Fruit fly (Drosophila melanogaster) whole organism, embryonic: ENCODE data around the gene CG8372.

Source experiments
- Bteb2 ChIP-seq: fragments of 200-800 bp; sonication (Bioruptor generic); optimal IDR thresholded peaks from 2 replicates; lab custom pipeline; 2016; ENCODE audit warnings: missing biosample characterization, missing genetic modification characterization
- CG10431 ChIP-seq: fragments of 200-800 bp; sonication (Bioruptor generic); optimal IDR thresholded peaks from 3 replicates; lab custom pipeline; 2018; ENCODE audit warnings: missing biosample characterization, mild to moderate bottlenecking, missing genetic modification characterization
- CG11085 ChIP-seq: fragments of 200-800 bp; sonication (Bioruptor generic); IDR thresholded peaks from 2 replicates; pipeline ENCODE4 v1.3.6; 2022; ENCODE audit warnings: missing biosample characterization, missing genetic modification characterization
- CG14710 ChIP-seq: fragments of 200-800 bp; sonication (Bioruptor generic); optimal IDR thresholded peaks from 3 replicates; lab custom pipeline; 2019; ENCODE audit warnings: missing biosample characterization, mild to moderate bottlenecking, missing genetic modification characterization, moderate library complexity
- CG17359 ChIP-seq: fragments of 200-800 bp; sonication (Bioruptor generic); optimal IDR thresholded peaks from 3 replicates; lab custom pipeline; 2018; ENCODE audit warnings: missing biosample characterization, mild to moderate bottlenecking, missing genetic modification characterization, moderate library complexity
- CG18011 ChIP-seq: fragments of 200-800 bp; sonication (Bioruptor generic); optimal IDR thresholded peaks from 2 replicates; lab custom pipeline; 2017; ENCODE audit warnings: missing biosample characterization, missing genetic modification characterization, mild to moderate bottlenecking, moderate library complexity, missing genotype
- CG18599 ChIP-seq: fragments of 200-800 bp; sonication (Bioruptor generic); optimal IDR thresholded peaks from 3 replicates; lab custom pipeline; 2017; ENCODE audit warnings: missing biosample characterization, missing genetic modification characterization, mild to moderate bottlenecking, moderate library complexity, missing genetic modification reagents
- CG2889 ChIP-seq: fragments of 200-800 bp; sonication (Bioruptor generic); IDR thresholded peaks from 3 replicates; pipeline ENCODE4 v1.3.6; 2022; ENCODE audit warnings: missing biosample characterization, missing genetic modification characterization
- CG30431 ChIP-seq: fragments of 200-800 bp; sonication (Bioruptor generic); optimal IDR thresholded peaks from 2 replicates; lab custom pipeline; 2017; ENCODE audit warnings: missing biosample characterization, missing genetic modification characterization
- CG31365 ChIP-seq: fragments of 200-800 bp; sonication (Bioruptor generic); optimal IDR thresholded peaks from 2 replicates; lab custom pipeline; 2018; ENCODE audit warnings: missing biosample characterization, mild to moderate bottlenecking, missing genetic modification characterization
- CG32767 ChIP-seq: fragments of 200-800 bp; sonication (Bioruptor generic); IDR thresholded peaks from 2 replicates; pipeline ENCODE4 v1.3.6; 2022; ENCODE audit warnings: missing biosample characterization, missing genetic modification characterization
- CG33213 ChIP-seq: fragments of 200-800 bp; sonication (Bioruptor generic); optimal IDR thresholded peaks from 3 replicates; lab custom pipeline; 2016; ENCODE audit warnings: missing biosample characterization, missing genetic modification characterization
- CG4730 ChIP-seq: fragments of 200-800 bp; sonication (Bioruptor generic); IDR thresholded peaks from 2 replicates; pipeline ENCODE4 v1.3.6; 2022; ENCODE audit warnings: missing biosample characterization, missing genetic modification characterization
- CG6791 ChIP-seq: fragments of 200-800 bp; sonication (Bioruptor generic); IDR thresholded peaks from 3 replicates; pipeline ENCODE4 v1.3.6; 2022; ENCODE audit warnings: missing biosample characterization, missing genetic modification characterization; ENCODE audit not compliant: partially characterized antibody
- CG9215 ChIP-seq: fragments of 200-800 bp; sonication (Bioruptor generic); IDR thresholded peaks from 2 replicates; pipeline ENCODE4 v1.3.6; 2022; ENCODE audit warnings: missing biosample characterization, missing genetic modification characterization
- Dad ChIP-seq: fragments of 200-800 bp; sonication (Bioruptor generic); optimal IDR thresholded peaks from 3 replicates; lab custom pipeline; 2016; ENCODE audit warnings: missing biosample characterization, missing genetic modification characterization
- Dbx ChIP-seq: fragments of 200-800 bp; sonication (Bioruptor generic); IDR thresholded peaks from 3 replicates; pipeline ENCODE4 v1.3.6; 2022; ENCODE audit warnings: missing biosample characterization, missing genetic modification characterization
- Dref ChIP-seq: fragments of 200-800 bp; sonication (Bioruptor generic); IDR thresholded peaks from 2 replicates; pipeline ENCODE4 v1.3.6; 2022; ENCODE audit warnings: missing biosample characterization, missing genetic modification characterization
- GATAe ChIP-seq: fragments of 200-800 bp; sonication (Bioruptor generic); conservative IDR thresholded peaks from 2 replicates; pipeline ENCODE4 v1.3.6; 2022; ENCODE audit warnings: missing biosample characterization, missing genetic modification characterization
- Kr ChIP-seq: fragments of 200-800 bp; sonication (Bioruptor generic); optimal IDR thresholded peaks from 2 replicates; lab custom pipeline; 2017; ENCODE audit warnings: missing biosample characterization, mild to moderate bottlenecking, missing genetic modification characterization
- Lpt ChIP-seq: fragments of >200 bp; optimal IDR thresholded peaks from 2 replicates; lab custom pipeline; 2018; ENCODE audit warnings: missing biosample characterization, missing genetic modification characterization
- MBD-R2 ChIP-seq: fragments of 200-800 bp; sonication (Bioruptor generic); IDR thresholded peaks from 2 replicates; pipeline ENCODE4 v1.3.6; 2022; ENCODE audit warnings: missing biosample characterization, missing genetic modification characterization
- MTF-1 ChIP-seq: fragments of 200-800 bp; sonication (Bioruptor generic); optimal IDR thresholded peaks from 2 replicates; lab custom pipeline; 2018; ENCODE audit warnings: missing biosample characterization, mild to moderate bottlenecking, missing genetic modification characterization, borderline replicate concordance
- Med ChIP-seq: fragments of 200-800 bp; sonication (Bioruptor generic); peaks from one replicate; lab custom pipeline; 2016; ENCODE audit warnings: missing biosample characterization, missing genetic modification characterization, mild to moderate bottlenecking, inconsistent platforms, moderate library complexity
- Mes4 ChIP-seq: fragments of 200-800 bp; sonication (Bioruptor generic); optimal IDR thresholded peaks from 2 replicates; lab custom pipeline; 2016; ENCODE audit warnings: missing biosample characterization, missing genetic modification characterization
- Myb ChIP-seq: fragments of 200-800 bp; sonication (Bioruptor generic); optimal IDR thresholded peaks from 2 replicates; lab custom pipeline; 2016; ENCODE audit warnings: missing biosample characterization, missing genetic modification characterization
- NC2α ChIP-seq: fragments of 200-800 bp; sonication (Bioruptor generic); optimal IDR thresholded peaks from 2 replicates; lab custom pipeline; 2016; ENCODE audit warnings: missing biosample characterization, missing genetic modification characterization
- Stat92E ChIP-seq, 3 experiments: fragments of >200 bp in 2 of 3; fragments of 200-800 bp in 1 of 3; sonication (Bioruptor generic) in 1 of 3; optimal IDR thresholded peaks; 2 replicates each; lab custom pipeline; 2017 to 2019; ENCODE audit warnings: missing biosample characterization in 3 of 3, missing genetic modification characterization in 3 of 3, mild to moderate bottlenecking in 1 of 3, moderate library complexity in 1 of 3
- Xrp1 ChIP-seq: fragments of 200-800 bp; sonication (Bioruptor generic); IDR thresholded peaks from 2 replicates; pipeline ENCODE4 v1.3.6; 2022; ENCODE audit warnings: missing biosample characterization, missing genetic modification characterization
- cad ChIP-seq: fragments of >200 bp; optimal IDR thresholded peaks from 2 replicates; lab custom pipeline; 2017; ENCODE audit warnings: missing biosample characterization, missing genetic modification characterization
- chn ChIP-seq: fragments of 200-800 bp; sonication (Bioruptor generic); optimal IDR thresholded peaks from 2 replicates; lab custom pipeline; 2016; ENCODE audit warnings: missing biosample characterization, missing genetic modification characterization
- dimm ChIP-seq: fragments of 200-800 bp; sonication (Bioruptor generic); IDR thresholded peaks from 2 replicates; pipeline ENCODE4 v1.3.6; 2022; ENCODE audit warnings: missing biosample characterization, missing genetic modification characterization
- dysf ChIP-seq: fragments of 200-800 bp; sonication (Bioruptor generic); IDR thresholded peaks from 3 replicates; pipeline ENCODE4 v1.3.6; 2022; ENCODE audit warnings: missing biosample characterization, missing genetic modification characterization
- eve ChIP-seq, 2 experiments: fragments of >200 bp; optimal IDR thresholded peaks; 2 replicates each; lab custom pipeline; 2017; ENCODE audit warnings: missing biosample characterization in 2 of 2, missing genetic modification characterization in 2 of 2
- gcm ChIP-seq: fragments of 200-800 bp; sonication (Bioruptor generic); optimal IDR thresholded peaks from 2 replicates; lab custom pipeline; 2019; ENCODE audit warnings: missing biosample characterization, mild to moderate bottlenecking, missing genetic modification characterization, moderate library complexity
- gro ChIP-seq: fragments of 200-800 bp; sonication (Bioruptor generic); optimal IDR thresholded peaks from 2 replicates; lab custom pipeline; 2016; ENCODE audit warnings: missing biosample characterization, missing genetic modification characterization
- gsb ChIP-seq: fragments of 200-800 bp; sonication (Bioruptor generic); IDR thresholded peaks from 2 replicates; pipeline ENCODE4 v1.3.6; 2022; ENCODE audit warnings: missing biosample characterization, missing genetic modification characterization
- ham ChIP-seq: fragments of 200-800 bp; sonication (Bioruptor generic); IDR thresholded peaks from 2 replicates; pipeline ENCODE4 v1.3.6; 2022; ENCODE audit warnings: missing biosample characterization, missing genetic modification characterization
- hkb ChIP-seq, 2 experiments: fragments of 200-800 bp in 1 of 2; fragments of >200 bp in 1 of 2; sonication (Bioruptor generic) in 1 of 2; IDR thresholded peaks in 1 of 2; optimal IDR thresholded peaks in 1 of 2; 2 replicates each; pipeline versions ENCODE4 v1.3.6 to Lab custom; 2017 to 2022; ENCODE audit warnings: missing biosample characterization in 1 of 2, missing genetic modification characterization in 1 of 2
- hth ChIP-seq: fragments of >200 bp; optimal IDR thresholded peaks from 2 replicates; lab custom pipeline; 2017; ENCODE audit warnings: inconsistent platforms
- ind ChIP-seq: fragments of 200-800 bp; sonication (Bioruptor generic); optimal IDR thresholded peaks from 3 replicates; lab custom pipeline; 2016; ENCODE audit warnings: missing biosample characterization, missing genetic modification characterization
- ken ChIP-seq: fragments of 200-800 bp; sonication (Bioruptor generic); IDR thresholded peaks from 3 replicates; pipeline ENCODE4 v1.3.6; 2022; ENCODE audit warnings: missing biosample characterization, missing genetic modification characterization
- kni ChIP-seq: fragments of 200-800 bp; sonication (Bioruptor generic); optimal IDR thresholded peaks from 3 replicates; lab custom pipeline; 2017; ENCODE audit warnings: mild to moderate bottlenecking, missing biosample characterization, missing genetic modification reagents, missing genetic modification characterization
- lab ChIP-seq: fragments of 200-800 bp; sonication (Bioruptor generic); optimal IDR thresholded peaks from 3 replicates; lab custom pipeline; 2017; ENCODE audit warnings: missing biosample characterization, missing genetic modification characterization, mild to moderate bottlenecking, moderate library complexity, missing genetic modification reagents
- luna ChIP-seq: fragments of 200-800 bp; sonication (Bioruptor generic); optimal IDR thresholded peaks from 2 replicates; lab custom pipeline; 2016; ENCODE audit warnings: missing biosample characterization, missing genetic modification characterization
- row ChIP-seq: fragments of 200-800 bp; sonication (Bioruptor generic); IDR thresholded peaks from 3 replicates; pipeline ENCODE4 v1.3.6; 2022; ENCODE audit warnings: missing biosample characterization, missing genetic modification characterization
- so ChIP-seq: fragments of 200-800 bp; sonication (Bioruptor generic); IDR thresholded peaks from 3 replicates; pipeline ENCODE4 v1.3.6; 2022; ENCODE audit warnings: missing biosample characterization, missing genetic modification characterization
- sug ChIP-seq: fragments of 200-800 bp; optimal IDR thresholded peaks from 2 replicates; lab custom pipeline; 2019; ENCODE audit warnings: missing biosample characterization, mild to moderate bottlenecking, missing genetic modification characterization, moderate library complexity
- trem ChIP-seq: fragments of 200-800 bp; optimal IDR thresholded peaks from 3 replicates; lab custom pipeline; 2019; ENCODE audit warnings: missing biosample characterization, mild to moderate bottlenecking, missing genetic modification characterization, moderate library complexity
- wdn ChIP-seq: fragments of 200-800 bp; sonication (Bioruptor generic); IDR thresholded peaks from 2 replicates; pipeline ENCODE4 v1.3.6; 2022; ENCODE audit warnings: missing biosample characterization, missing genetic modification characterization
- zf30C ChIP-seq: fragments of 200-800 bp; sonication (Bioruptor generic); optimal IDR thresholded peaks from 3 replicates; lab custom pipeline; 2018; ENCODE audit warnings: missing biosample characterization, mild to moderate bottlenecking, missing genetic modification characterization
- zfh1 ChIP-seq: fragments of 200-800 bp; sonication (Bioruptor generic); IDR thresholded peaks from 3 replicates; pipeline ENCODE4 v1.3.6; 2022; ENCODE audit warnings: missing biosample characterization, missing genetic modification characterization

CG8372 gene

DNA sequence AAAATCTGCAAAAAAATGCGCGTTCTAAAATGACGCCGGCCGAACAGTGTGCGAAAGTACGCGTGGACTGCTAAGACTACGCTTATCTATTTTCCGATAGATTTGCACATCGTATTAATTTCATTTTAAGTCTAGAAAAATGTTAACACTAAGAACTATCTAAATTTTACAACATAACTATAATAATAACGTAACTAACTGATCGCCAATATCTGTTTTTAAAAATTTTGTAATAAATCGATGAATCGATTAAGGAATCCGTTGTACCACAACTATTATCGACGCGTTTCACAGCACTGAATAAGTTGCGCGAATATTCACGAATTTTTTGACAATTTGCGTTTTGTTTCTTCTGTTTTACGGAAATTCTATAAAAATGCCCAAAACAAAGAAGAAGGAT lies 1.6 kb downstream of the CG8372 start, which contains the start of gene Ssb-c31a (continued):
- TF ChIP-seq MBD-R2 (peak; percentile 90; the same call in 1 of the 2 replicates), so (GFP tag; lab: Robert Waterston, UW) (0 out of 3 replicates have a peak, but pooled peaks have one; percentile 18), Med (GFP tag; lab: Kevin White, UChicago) (peak; percentile 89), CG4730 (GFP tag; lab: Robert Waterston, UW) (no peak), Dref (GFP tag; lab: Robert Waterston, UW) (peak; percentile 62), trem (peak; percentile 75), CG6791 (GFP tag; lab: Robert Waterston, UW) (no peak), eve (GFP tag; optimal IDR thresholded peaks at IDR 0.05; lab: Kevin White, UChicago) (no peak), dimm (GFP tag; lab: Robert Waterston, UW) (no peak), CG33213 (GFP tag; lab: Kevin White, UChicago) (peak; percentile 10), CG18599 (peak; percentile 46), CG14710 (tag; lab: Kevin White, UChicago) (peak; percentile 71), CG2889 (GFP tag; lab: Robert Waterston, UW) (no peak), Myb (peak; percentile 35), ind (GFP tag; lab: Kevin White, UChicago) (peak; percentile 58), ham (GFP tag; lab: Robert Waterston, UW) (no peak), Dbx (GFP tag; lab: Robert Waterston, UW) (peak; percentile 63), CG17359 (tag; lab: Kevin White, UChicago) (peak; percentile 24), gro (GFP tag; lab: Kevin White, UChicago) (peak; percentile 64), MTF-1 (GFP tag; lab: Kevin White, UChicago) (no peak), wdn (GFP tag; lab: Robert Waterston, UW) (no peak), Mes4 (no peak), Lpt (GFP tag; lab: Kevin White, UChicago) (no peak), cad (GFP tag; lab: Kevin White, UChicago) (no peak), CG18011 (GFP tag; lab: Kevin White, UChicago) (peak; percentile 20), Xrp1 (GFP tag; lab: Robert Waterston, UW) (peak; percentile 57), dysf (GFP tag; lab: Robert Waterston, UW) (peak; percentile 28; the same call in 1 of the 3 replicates), CG31365 (tag; lab: Kevin White, UChicago) (no peak), lab (GFP tag; lab: Kevin White, UChicago) (peak; percentile 48), hkb (optimal IDR thresholded peaks at IDR 0.05; lab: Kevin White, UChicago) (no peak), hkb (GFP tag; IDR thresholded peaks at IDR 0.05; lab: Robert Waterston, UW) (0 out of 2 replicates have a peak, but pooled peaks have one; percentile 34), hth (no peak), CG10431 (GFP tag; lab: Kevin White, UChicago) (peak; percentile 6), ken (GFP tag; lab: Robert Waterston, UW) (no peak), CG30431 (GFP tag; lab: Kevin White, UChicago) (no peak), kni (GFP tag; lab: Kevin White, UChicago) (no peak), Stat92E (GFP tag; optimal IDR thresholded peaks at IDR 0.05; lab: Kevin White, UChicago) (no peak), GATAe (GFP tag; lab: Robert Waterston, UW) (peak; percentile 68), zf30C (GFP tag; lab: Kevin White, UChicago) (no peak), CG32767 (GFP tag; lab: Robert Waterston, UW) (no peak), Bteb2 (GFP tag; lab: Kevin White, UChicago) (peak; percentile 41), CG9215 (peak; percentile 57), Kr (GFP tag; lab: Kevin White, UChicago) (no peak), NC2α (GFP tag; lab: Kevin White, UChicago) (no peak), gsb (GFP tag; lab: Robert Waterston, UW) (no peak), Dad (GFP tag; lab: Kevin White, UChicago) (peak; percentile 57), CG11085 (GFP tag; lab: Robert Waterston, UW) (no peak), luna (GFP tag; lab: Kevin White, UChicago) (no peak), row (GFP tag; lab: Robert Waterston, UW) (peak; percentile 85), gcm (GFP tag; lab: Kevin White, UChicago) (no peak), zfh1 (GFP tag; lab: Robert Waterston, UW) (peak; percentile 9; the same call in 1 of the 3 replicates), sug (tag; lab: Kevin White, UChicago) (peak; percentile 71), chn (GFP tag; lab: Kevin White, UChicago) (peak; percentile 52)
